Worm (Caenorhabditis elegans): ENCODE results near the gene idpc-1.

The idpc-1 gene

ce11 chrIII:11426906-11427305, at the start of gene idpc-1:
Gene idpc-1 (plus strand): TSS chrIII:11427206.
- TF ChIP-seq tab-1 (GFP tag; IDR thresholded peaks at IDR 0.05) = no peak

ce11 chrIII:11377880-11378279, 49.1 kb upstream of the idpc-1 start, which contains the start of gene dpy-18:
Gene dpy-18 (minus strand): TSS chrIII:11377980.
- TF ChIP-seq cog-1 (tag; optimal IDR thresholded peaks at IDR 0.05) = no peak
- TF ChIP-seq tab-1 (GFP tag; IDR thresholded peaks at IDR 0.05) = no peak
- TF ChIP-seq ztf-23 (GFP tag; IDR thresholded peaks at IDR 0.05) = no peak
- TF ChIP-seq klf-2 (GFP tag; conservative IDR thresholded peaks at IDR 0.05) = no peak
- no peak for TF ChIP-seq ztf-29 (GFP tag; IDR thresholded peaks at IDR 0.05)
- TF ChIP-seq flt-1 (GFP tag; IDR thresholded peaks at IDR 0.05) = no peak
- no peak for TF ChIP-seq ref-1 (GFP tag; conservative IDR thresholded peaks at IDR 0.05)
- no peak for TF ChIP-seq T22C8.4 (GFP tag; IDR thresholded peaks at IDR 0.05)
- TF ChIP-seq med-1 (GFP tag; optimal IDR thresholded peaks at IDR 0.05; ENCODE audit: insufficient read depth) = no peak

- no peak for TF ChIP-seq ztf-23 (GFP tag; IDR thresholded peaks at IDR 0.05)
- TF ChIP-seq tab-1 (GFP tag; IDR thresholded peaks at IDR 0.05) = no peak
- no peak for TF ChIP-seq med-1 (GFP tag; optimal IDR thresholded peaks at IDR 0.05; ENCODE audit: insufficient read depth)
- no peak for TF ChIP-seq T22C8.4 (GFP tag; IDR thresholded peaks at IDR 0.05)
- TF ChIP-seq ref-1 (GFP tag; conservative IDR thresholded peaks at IDR 0.05) = no peak
- TF ChIP-seq ztf-29 (GFP tag; IDR thresholded peaks at IDR 0.05) = no peak
- no peak for TF ChIP-seq cog-1 (tag; optimal IDR thresholded peaks at IDR 0.05)
- TF ChIP-seq klf-2 (GFP tag; conservative IDR thresholded peaks at IDR 0.05) = no peak
- no peak for TF ChIP-seq flt-1 (GFP tag; IDR thresholded peaks at IDR 0.05)
Measured at ce11 chrIII:11378450-11378849, 48.6 kb upstream of the idpc-1 start.

ce11 chrIII:11378910-11379309, 48.1 kb upstream of the idpc-1 start:
- no peak for TF ChIP-seq klf-2 (GFP tag; conservative IDR thresholded peaks at IDR 0.05)
- no peak for TF ChIP-seq flt-1 (GFP tag; IDR thresholded peaks at IDR 0.05)
- TF ChIP-seq T22C8.4 (GFP tag; IDR thresholded peaks at IDR 0.05) = no peak
- no peak for TF ChIP-seq med-1 (GFP tag; optimal IDR thresholded peaks at IDR 0.05; ENCODE audit: insufficient read depth)
- TF ChIP-seq ref-1 (GFP tag; conservative IDR thresholded peaks at IDR 0.05) = no peak
- TF ChIP-seq cog-1 (tag; optimal IDR thresholded peaks at IDR 0.05) = no peak
- no peak for TF ChIP-seq ztf-23 (GFP tag; IDR thresholded peaks at IDR 0.05)
- no peak for TF ChIP-seq ztf-29 (GFP tag; IDR thresholded peaks at IDR 0.05)
- no peak for TF ChIP-seq tab-1 (GFP tag; IDR thresholded peaks at IDR 0.05)

ce11 chrIII:11380555-11380954, 46.5 kb upstream of the idpc-1 start:
- TF ChIP-seq ref-1 (GFP tag; conservative IDR thresholded peaks at IDR 0.05) (no peak), ztf-23 (GFP tag; IDR thresholded peaks at IDR 0.05) (no peak), cog-1 (tag; optimal IDR thresholded peaks at IDR 0.05) (no peak), tab-1 (GFP tag; IDR thresholded peaks at IDR 0.05) (no peak), med-1 (GFP tag; optimal IDR thresholded peaks at IDR 0.05; ENCODE audit: insufficient read depth) (no peak), ztf-29 (GFP tag; IDR thresholded peaks at IDR 0.05) (no peak)

ce11 chrIII:11381922-11382321, 45.1 kb upstream of the idpc-1 start, which contains the start of gene subs-4:
Gene subs-4 (plus strand): TSS chrIII:11382222.
- TF ChIP-seq ztf-23 (GFP tag; IDR thresholded peaks at IDR 0.05) (no peak), tab-1 (GFP tag; IDR thresholded peaks at IDR 0.05) (no peak), cog-1 (tag; optimal IDR thresholded peaks at IDR 0.05) (no peak), med-1 (GFP tag; optimal IDR thresholded peaks at IDR 0.05; ENCODE audit: insufficient read depth) (no peak), ref-1 (GFP tag; conservative IDR thresholded peaks at IDR 0.05) (no peak), T22C8.4 (GFP tag; IDR thresholded peaks at IDR 0.05) (no peak), ztf-29 (GFP tag; IDR thresholded peaks at IDR 0.05) (no peak), flt-1 (GFP tag; IDR thresholded peaks at IDR 0.05) (no peak), klf-2 (GFP tag; conservative IDR thresholded peaks at IDR 0.05) (no peak)

ce11 chrIII:11389384-11389783, 37.6 kb upstream of the idpc-1 start:
- TF ChIP-seq ref-1 (GFP tag; conservative IDR thresholded peaks at IDR 0.05) (no peak), klf-2 (GFP tag; conservative IDR thresholded peaks at IDR 0.05) (no peak), ztf-29 (GFP tag; IDR thresholded peaks at IDR 0.05) (no peak), cog-1 (tag; optimal IDR thresholded peaks at IDR 0.05) (no peak), ztf-23 (GFP tag; IDR thresholded peaks at IDR 0.05) (no peak)

ce11 chrIII:11390832-11391231, 36.2 kb upstream of the idpc-1 start:
- TF ChIP-seq ztf-29 (GFP tag; IDR thresholded peaks at IDR 0.05) (no peak), flt-1 (GFP tag; IDR thresholded peaks at IDR 0.05) (no peak), ref-1 (GFP tag; conservative IDR thresholded peaks at IDR 0.05) (no peak), tab-1 (GFP tag; IDR thresholded peaks at IDR 0.05) (no peak), med-1 (GFP tag; optimal IDR thresholded peaks at IDR 0.05; ENCODE audit: insufficient read depth) (no peak)

ce11 chrIII:11391601-11392520, 35.1 kb upstream of the idpc-1 start:
- TF ChIP-seq ref-1 (GFP tag; conservative IDR thresholded peaks at IDR 0.05) (no peak), flt-1 (GFP tag; IDR thresholded peaks at IDR 0.05) (no peak), ztf-29 (GFP tag; IDR thresholded peaks at IDR 0.05) (no peak), T22C8.4 (GFP tag; IDR thresholded peaks at IDR 0.05) (no peak), med-1 (GFP tag; optimal IDR thresholded peaks at IDR 0.05; ENCODE audit: insufficient read depth) (no peak), klf-2 (GFP tag; conservative IDR thresholded peaks at IDR 0.05) (no peak), ztf-23 (GFP tag; IDR thresholded peaks at IDR 0.05) (no peak), cog-1 (tag; optimal IDR thresholded peaks at IDR 0.05) (no peak), tab-1 (GFP tag; IDR thresholded peaks at IDR 0.05) (no peak)

ce11 chrIII:11392740-11393139, 34.3 kb upstream of the idpc-1 start:
- TF ChIP-seq ztf-29 (GFP tag; IDR thresholded peaks at IDR 0.05) (peak; percentile 11; the same call in 1 of the 2 replicates), ref-1 (GFP tag; conservative IDR thresholded peaks at IDR 0.05) (no peak)

Data from whole organism, midembryonic.